Fruit fly (Drosophila melanogaster) whole organism, embryonic: Measurements from ENCODE around the gene hop.

ENCODE experiments used
- CG10321 ChIP-seq: fragments of 200-800 bp; sonication (Bioruptor generic); IDR thresholded peaks from 2 replicates; pipeline ENCODE4 v1.3.6; 2022; ENCODE audit warnings: missing biosample characterization, missing genetic modification characterization
- CG10979 ChIP-seq: fragments of 200-800 bp; sonication (Bioruptor generic); optimal IDR thresholded peaks from 2 replicates; lab custom pipeline; 2018; ENCODE audit warnings: missing biosample characterization, mild to moderate bottlenecking, missing genetic modification characterization, moderate library complexity
- CG11456 ChIP-seq: fragments of 200-800 bp; sonication (Bioruptor generic); IDR thresholded peaks from 3 replicates; pipeline ENCODE4 v1.3.6; 2022; ENCODE audit warnings: missing biosample characterization, missing genetic modification characterization
- CG11560 ChIP-seq: fragments of 200-800 bp; sonication (Bioruptor generic); IDR thresholded peaks from 3 replicates; pipeline ENCODE4 v1.3.6; 2022; ENCODE audit warnings: missing biosample characterization, missing genetic modification characterization
- CG11695 ChIP-seq: fragments of 200-800 bp; sonication (Bioruptor generic); IDR thresholded peaks from 3 replicates; pipeline ENCODE4 v1.3.6; 2022; ENCODE audit warnings: missing biosample characterization, missing genetic modification characterization
- CG12236 ChIP-seq: fragments of 200-800 bp; sonication (Bioruptor generic); optimal IDR thresholded peaks from 2 replicates; lab custom pipeline; 2016; ENCODE audit warnings: missing biosample characterization, missing genetic modification characterization
- CG13123 ChIP-seq: fragments of 200-800 bp; sonication (Bioruptor generic); optimal IDR thresholded peaks from 2 replicates; lab custom pipeline; 2016; ENCODE audit warnings: missing biosample characterization, missing genetic modification characterization
- CG15269 ChIP-seq: fragments of 200-800 bp; sonication (Bioruptor generic); optimal IDR thresholded peaks from 2 replicates; lab custom pipeline; 2018; ENCODE audit warnings: missing biosample characterization, mild to moderate bottlenecking, missing genetic modification characterization, moderate library complexity
- CG1647 ChIP-seq: fragments of 200-800 bp; sonication (Bioruptor generic); optimal IDR thresholded peaks from 3 replicates; lab custom pipeline; 2016; ENCODE audit warnings: missing biosample characterization, missing genetic modification characterization
- CG17361 ChIP-seq: fragments of 200-800 bp; sonication (Bioruptor generic); IDR thresholded peaks from 3 replicates; pipeline ENCODE4 v1.3.6; 2022; ENCODE audit warnings: missing biosample characterization, missing genetic modification characterization
- CG18599 ChIP-seq: fragments of 200-800 bp; sonication (Bioruptor generic); optimal IDR thresholded peaks from 3 replicates; lab custom pipeline; 2017; ENCODE audit warnings: missing biosample characterization, missing genetic modification characterization, mild to moderate bottlenecking, moderate library complexity, missing genetic modification reagents
- CG2116 ChIP-seq: fragments of 200-800 bp; sonication (Bioruptor generic); optimal IDR thresholded peaks from 3 replicates; lab custom pipeline; 2018; ENCODE audit warnings: missing biosample characterization, mild to moderate bottlenecking, missing genetic modification characterization
- CG2129 ChIP-seq: fragments of 200-800 bp; sonication (Bioruptor generic); IDR thresholded peaks from 2 replicates; pipeline ENCODE4 v1.3.6; 2022; ENCODE audit warnings: missing biosample characterization, missing genetic modification characterization; ENCODE audit not compliant: partially characterized antibody
- CG3281 ChIP-seq: fragments of 200-800 bp; sonication (Bioruptor generic); optimal IDR thresholded peaks from 3 replicates; lab custom pipeline; 2017; ENCODE audit warnings: missing biosample characterization, mild to moderate bottlenecking, missing genetic modification characterization
- CG4328 ChIP-seq: fragments of 200-800 bp; sonication (Bioruptor generic); optimal IDR thresholded peaks from 3 replicates; lab custom pipeline; 2017; ENCODE audit warnings: missing biosample characterization, missing genetic modification reagents, missing genetic modification characterization
- CG4424 ChIP-seq: fragments of 200-800 bp; sonication (Bioruptor generic); optimal IDR thresholded peaks from 3 replicates; lab custom pipeline; 2016; ENCODE audit warnings: missing biosample characterization, missing genetic modification characterization
- CG8359 ChIP-seq: fragments of 200-800 bp; sonication (Bioruptor generic); optimal IDR thresholded peaks from 2 replicates; lab custom pipeline; 2017; ENCODE audit warnings: missing biosample characterization, mild to moderate bottlenecking, missing genetic modification characterization, borderline replicate concordance
- CG8944 ChIP-seq: fragments of 200-800 bp; sonication (Bioruptor generic); optimal IDR thresholded peaks from 3 replicates; lab custom pipeline; 2016; ENCODE audit warnings: missing biosample characterization, missing genetic modification characterization
- D19A ChIP-seq: fragments of 200-800 bp; optimal IDR thresholded peaks from 3 replicates; lab custom pipeline; 2019; ENCODE audit warnings: missing biosample characterization, mild to moderate bottlenecking, missing genetic modification characterization, moderate library complexity
- Dfd ChIP-seq, 2 experiments: fragments of >200 bp; optimal IDR thresholded peaks; 2 replicates each; lab custom pipeline; 2017; ENCODE audit warnings: missing biosample characterization in 2 of 2, missing genetic modification characterization in 2 of 2
- Fer2 ChIP-seq: fragments of 200-800 bp; sonication (Bioruptor generic); optimal IDR thresholded peaks from 2 replicates; lab custom pipeline; 2018; ENCODE audit warnings: missing biosample characterization, mild to moderate bottlenecking, missing genetic modification characterization, moderate library complexity
- HHEX ChIP-seq: fragments of 200-800 bp; sonication (Bioruptor generic); optimal IDR thresholded peaks from 3 replicates; lab custom pipeline; 2017; ENCODE audit warnings: missing biosample characterization, mild to moderate bottlenecking, missing genetic modification characterization, missing genetic modification reagents
- HLH3B ChIP-seq: fragments of 200-800 bp; sonication (Bioruptor generic); IDR thresholded peaks from 2 replicates; pipeline ENCODE4 v1.3.6; 2022; ENCODE audit warnings: missing biosample characterization, missing genetic modification characterization
- Hmx ChIP-seq: fragments of 200-800 bp; sonication (Bioruptor generic); optimal IDR thresholded peaks from 2 replicates; lab custom pipeline; 2016; ENCODE audit warnings: missing biosample characterization, missing genetic modification characterization
- Lpt ChIP-seq: fragments of >200 bp; optimal IDR thresholded peaks from 2 replicates; lab custom pipeline; 2018; ENCODE audit warnings: missing biosample characterization, missing genetic modification characterization
- MBD-R2 ChIP-seq: fragments of 200-800 bp; sonication (Bioruptor generic); IDR thresholded peaks from 2 replicates; pipeline ENCODE4 v1.3.6; 2022; ENCODE audit warnings: missing biosample characterization, missing genetic modification characterization
- Optix ChIP-seq: fragments of 200-800 bp; sonication (Bioruptor generic); IDR thresholded peaks from 3 replicates; pipeline ENCODE4 v1.3.6; 2022; ENCODE audit warnings: missing biosample characterization, missing genetic modification characterization
- Scr ChIP-seq: fragments of 200-800 bp; sonication (Bioruptor generic); IDR thresholded peaks from 2 replicates; pipeline ENCODE4 v1.3.6; 2022; ENCODE audit warnings: missing biosample characterization, missing genetic modification characterization; ENCODE audit not compliant: partially characterized antibody
- Stat92E ChIP-seq, 3 experiments: fragments of >200 bp in 2 of 3; fragments of 200-800 bp in 1 of 3; sonication (Bioruptor generic) in 1 of 3; optimal IDR thresholded peaks; 2 replicates each; lab custom pipeline; 2017 to 2019; ENCODE audit warnings: missing biosample characterization in 3 of 3, missing genetic modification characterization in 3 of 3, mild to moderate bottlenecking in 1 of 3, moderate library complexity in 1 of 3
- ab ChIP-seq: fragments of 200-800 bp; sonication (Bioruptor generic); optimal IDR thresholded peaks from 2 replicates; lab custom pipeline; 2016; ENCODE audit warnings: missing biosample characterization, missing genetic modification characterization
- ci ChIP-seq: fragments of 200-800 bp; sonication (Bioruptor generic); IDR thresholded peaks from 3 replicates; pipeline ENCODE4 v1.3.6; 2022; ENCODE audit warnings: missing biosample characterization, missing genetic modification characterization
- dan ChIP-seq: fragments of 200-800 bp; sonication (Bioruptor generic); IDR thresholded peaks from 2 replicates; pipeline ENCODE4 v1.3.6; 2022; ENCODE audit warnings: missing biosample characterization, missing genetic modification characterization
- en ChIP-seq: fragments of 200-800 bp; sonication (Bioruptor generic); optimal IDR thresholded peaks from 2 replicates; lab custom pipeline; 2016; ENCODE audit warnings: missing biosample characterization, missing genetic modification characterization
- eve ChIP-seq, 2 experiments: fragments of >200 bp; optimal IDR thresholded peaks; 2 replicates each; lab custom pipeline; 2017; ENCODE audit warnings: missing biosample characterization in 2 of 2, missing genetic modification characterization in 2 of 2
- fru ChIP-seq: fragments of >200 bp; optimal IDR thresholded peaks from 2 replicates; lab custom pipeline; 2017
- jigr1 ChIP-seq: fragments of 200-800 bp; sonication (Bioruptor generic); IDR thresholded peaks from 3 replicates; pipeline ENCODE4 v1.3.6; 2022; ENCODE audit warnings: missing biosample characterization, missing genetic modification characterization
- jing ChIP-seq: fragments of 200-800 bp; sonication (Bioruptor generic); optimal IDR thresholded peaks from 2 replicates; lab custom pipeline; 2018; ENCODE audit warnings: missing biosample characterization, mild to moderate bottlenecking, missing genetic modification characterization
- jumu ChIP-seq: fragments of 200-800 bp; sonication (Bioruptor generic); optimal IDR thresholded peaks from 3 replicates; lab custom pipeline; 2016; ENCODE audit warnings: missing biosample characterization, missing genetic modification characterization
- lmd ChIP-seq: fragments of 200-800 bp; sonication (Bioruptor generic); IDR thresholded peaks from 2 replicates; pipeline ENCODE4 v1.3.6; 2022; ENCODE audit warnings: missing biosample characterization, missing genetic modification characterization
- mld ChIP-seq: fragments of 200-800 bp; sonication (Bioruptor generic); IDR thresholded peaks from 3 replicates; pipeline ENCODE4 v1.3.6; 2022; ENCODE audit warnings: missing biosample characterization, missing genetic modification characterization; ENCODE audit not compliant: partially characterized antibody
- nerfin-1 ChIP-seq: fragments of 200-800 bp; sonication (Bioruptor generic); optimal IDR thresholded peaks from 3 replicates; lab custom pipeline; 2019; ENCODE audit warnings: missing biosample characterization, mild to moderate bottlenecking, missing genetic modification characterization, moderate library complexity
- odd ChIP-seq: fragments of 200-800 bp; sonication (Bioruptor generic); optimal IDR thresholded peaks from 2 replicates; lab custom pipeline; 2017; ENCODE audit warnings: missing biosample characterization, mild to moderate bottlenecking, missing genetic modification characterization
- pan ChIP-seq, 4 experiments: fragments of >200 bp in 3 of 4; fragments of 200-800 bp in 1 of 4; sonication (Bioruptor generic) in 1 of 4; optimal IDR thresholded peaks in 3 of 4; IDR thresholded peaks in 1 of 4; 2 replicates each; pipeline versions ENCODE4 v1.3.6 to Lab custom; 2017 to 2022; ENCODE audit warnings: missing biosample characterization in 2 of 4, missing genetic modification characterization in 2 of 4, mixed read lengths in 1 of 4
- pho ChIP-seq: fragments of 200-800 bp; sonication (Bioruptor generic); optimal IDR thresholded peaks from 2 replicates; lab custom pipeline; 2016; ENCODE audit warnings: missing biosample characterization, missing genetic modification characterization
- pros ChIP-seq: fragments of 200-800 bp; sonication (Bioruptor generic); optimal IDR thresholded peaks from 3 replicates; lab custom pipeline; 2019; ENCODE audit warnings: missing biosample characterization, mild to moderate bottlenecking, missing genetic modification characterization, moderate library complexity
- pzg ChIP-seq: fragments of 200-800 bp; sonication (Bioruptor generic); optimal IDR thresholded peaks from 3 replicates; lab custom pipeline; 2018; ENCODE audit warnings: missing biosample characterization, mild to moderate bottlenecking, missing genetic modification characterization, moderate library complexity
- rib ChIP-seq: fragments of 200-800 bp; sonication (Bioruptor generic); IDR thresholded peaks from 2 replicates; pipeline ENCODE4 v1.3.6; 2022; ENCODE audit warnings: missing biosample characterization, missing genetic modification characterization
- sens ChIP-seq: fragments of 200-800 bp; sonication (Bioruptor generic); peaks from one replicate; lab custom pipeline; 2016; ENCODE audit warnings: missing biosample characterization, missing genetic modification characterization
- sim ChIP-seq: fragments of 200-800 bp; sonication (Bioruptor generic); IDR thresholded peaks from 2 replicates; pipeline ENCODE4 v1.3.6; 2022; ENCODE audit warnings: missing biosample characterization, missing genetic modification characterization
- stc ChIP-seq: fragments of 200-800 bp; sonication (Bioruptor generic); IDR thresholded peaks from 2 replicates; pipeline ENCODE4 v1.3.6; 2022; ENCODE audit warnings: missing biosample characterization, missing genetic modification characterization
- tap ChIP-seq: fragments of 200-800 bp; optimal IDR thresholded peaks from 3 replicates; lab custom pipeline; 2019; ENCODE audit warnings: missing biosample characterization, mild to moderate bottlenecking, missing genetic modification characterization, moderate library complexity

The hop gene

DNA sequence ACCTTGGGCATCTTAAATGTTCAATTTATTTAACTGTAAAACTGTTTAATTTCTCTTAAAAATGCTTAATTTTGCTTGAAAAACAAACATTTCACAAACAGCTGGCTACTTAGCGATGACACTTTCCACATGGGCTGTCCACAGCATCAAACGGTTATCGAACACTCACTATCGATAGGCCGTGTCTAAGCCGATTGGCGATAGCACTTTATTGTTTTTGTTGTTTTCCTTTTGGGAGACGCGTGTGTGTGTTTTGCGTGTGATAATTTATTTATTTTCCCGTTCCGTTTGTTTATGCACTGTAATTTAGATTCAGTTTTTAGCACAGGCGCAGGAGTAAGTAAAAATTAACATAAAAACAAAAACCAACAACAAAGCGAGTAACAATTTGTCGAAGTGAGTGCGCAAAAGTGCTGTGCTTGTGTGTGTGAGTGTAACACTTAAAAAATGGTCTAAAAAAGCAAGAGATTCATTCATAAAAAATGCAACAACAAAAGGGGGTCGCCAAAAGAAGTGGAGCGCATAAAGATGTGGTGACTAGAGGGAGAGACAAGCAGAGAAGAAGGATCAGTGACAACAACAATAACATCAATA lies 42.6 kb downstream of the hop start, which contains the start of gene Gapvd1 (continued):
- TF ChIP-seq CG4424 (GFP tag; lab: Kevin White, UChicago), result peak; percentile 10
- TF ChIP-seq CG17361, result no peak
- TF ChIP-seq HLH3B (GFP tag; lab: Robert Waterston, UW), result no peak
- no peak for TF ChIP-seq CG11560 (tag; lab: Robert Waterston, UW)
- TF ChIP-seq CG12236 (GFP tag; lab: Kevin White, UChicago), result no peak
- no peak for TF ChIP-seq CG10321 (GFP tag; lab: Robert Waterston, UW)
- no peak for TF ChIP-seq CG11695 (GFP tag; lab: Robert Waterston, UW)
- TF ChIP-seq ci (GFP tag; lab: Robert Waterston, UW), result peak; percentile 11; the same call in 1 of the 3 replicates
- TF ChIP-seq odd (GFP tag; lab: Kevin White, UChicago), result no peak
- peak; percentile 66 for TF ChIP-seq CG2116 (GFP tag; lab: Kevin White, UChicago)
- no peak for TF ChIP-seq HHEX (GFP tag; lab: Kevin White, UChicago)
- TF ChIP-seq tap (tag; lab: Kevin White, UChicago), result no peak
- no peak for TF ChIP-seq en (GFP tag; lab: Kevin White, UChicago)
- no peak for TF ChIP-seq sim (GFP tag; lab: Robert Waterston, UW)
- TF ChIP-seq CG2129 (GFP tag; lab: Robert Waterston, UW), result peak; percentile 43; the same call in 1 of the 2 replicates
- TF ChIP-seq CG18599 (GFP tag; lab: Kevin White, UChicago), result no peak
- TF ChIP-seq Dfd (GFP tag; optimal IDR thresholded peaks at IDR 0.05; lab: Kevin White, UChicago), result no peak
- no peak for TF ChIP-seq CG1647
- TF ChIP-seq Fer2 (tag; lab: Kevin White, UChicago), result no peak
- peak; percentile 86 for TF ChIP-seq Scr (GFP tag; lab: Robert Waterston, UW)
- no peak for TF ChIP-seq CG10979 (tag; lab: Kevin White, UChicago)
- peak; percentile 65 for TF ChIP-seq pzg
- TF ChIP-seq MBD-R2 (GFP tag; lab: Robert Waterston, UW), result peak; percentile 86
- no peak for TF ChIP-seq CG4328 (GFP tag; lab: Kevin White, UChicago)
- TF ChIP-seq jigr1 (GFP tag; lab: Robert Waterston, UW), result no peak
- TF ChIP-seq pho, result no peak
- TF ChIP-seq fru (lab: Kevin White, UChicago), result no peak
- no peak for TF ChIP-seq CG3281 (GFP tag; lab: Kevin White, UChicago)
- peak; percentile 31; the same call in 1 of the 3 replicates for TF ChIP-seq CG11456 (GFP tag; lab: Robert Waterston, UW)
- TF ChIP-seq jumu (GFP tag; lab: Kevin White, UChicago), result peak; percentile 15
- TF ChIP-seq CG8944, result no peak
- peak; percentile 83 for TF ChIP-seq sens (GFP tag; lab: Kevin White, UChicago)
- TF ChIP-seq Optix (GFP tag; lab: Robert Waterston, UW), result no peak
- TF ChIP-seq pros (GFP tag; lab: Kevin White, UChicago), result no peak
- TF ChIP-seq mld (GFP tag; lab: Robert Waterston, UW), result peak; percentile 87
- TF ChIP-seq D19A (tag; lab: Kevin White, UChicago), result no peak
- no peak for TF ChIP-seq ab
- no peak for TF ChIP-seq CG8359 (GFP tag; lab: Kevin White, UChicago)
- peak; percentile 22; the same call in 1 of the 2 replicates for TF ChIP-seq stc (GFP tag; lab: Robert Waterston, UW)
- no peak for TF ChIP-seq jing (GFP tag; lab: Kevin White, UChicago)
- TF ChIP-seq dan (GFP tag; lab: Robert Waterston, UW), result no peak
- no peak for TF ChIP-seq CG15269 (tag; lab: Kevin White, UChicago)
- no peak for TF ChIP-seq Hmx (GFP tag; lab: Kevin White, UChicago)
- no peak for TF ChIP-seq nerfin-1 (tag; lab: Kevin White, UChicago)
- TF ChIP-seq Stat92E (GFP tag; optimal IDR thresholded peaks at IDR 0.05; lab: Kevin White, UChicago), result no peak
- no peak for TF ChIP-seq rib (GFP tag; lab: Robert Waterston, UW)
- no peak; the same call in 1 of the 2 replicates for TF ChIP-seq lmd (GFP tag; lab: Robert Waterston, UW)
- no peak for TF ChIP-seq pan (optimal IDR thresholded peaks at IDR 0.05; lab: Kevin White, UChicago)
- TF ChIP-seq pan (GFP tag; optimal IDR thresholded peaks at IDR 0.05 in 1 of 2, IDR thresholded peaks at IDR 0.05 in 1 of 2), result no peak
- TF ChIP-seq Lpt (GFP tag; lab: Kevin White, UChicago), result no peak
- no peak for TF ChIP-seq CG13123 (GFP tag; lab: Kevin White, UChicago)
- TF ChIP-seq eve (GFP tag; optimal IDR thresholded peaks at IDR 0.05; lab: Kevin White, UChicago), result no peak
